Fruit fly (Drosophila melanogaster) whole organism, embryonic: ENCODE data around the gene Nup93-1.

ENCODE experiments used
- CG11723 ChIP-seq: fragments of 200-800 bp; sonication (Bioruptor generic); optimal IDR thresholded peaks from 2 replicates; lab custom pipeline; 2017; ENCODE audit warnings: missing biosample characterization, mild to moderate bottlenecking, missing genetic modification characterization
- CG12299 ChIP-seq: fragments of 200-800 bp; sonication (Bioruptor generic); optimal IDR thresholded peaks from 2 replicates; lab custom pipeline; 2018; ENCODE audit warnings: missing biosample characterization, mild to moderate bottlenecking, missing genetic modification characterization
- CG1233 ChIP-seq: fragments of 200-800 bp; sonication (Bioruptor generic); optimal IDR thresholded peaks from 4 replicates; lab custom pipeline; 2018; ENCODE audit warnings: missing biosample characterization, mild to moderate bottlenecking, missing genetic modification characterization
- CG13424 ChIP-seq: fragments of 200-800 bp; sonication (Bioruptor generic); optimal IDR thresholded peaks from 2 replicates; lab custom pipeline; 2019; ENCODE audit warnings: missing biosample characterization, mild to moderate bottlenecking, missing genetic modification characterization, moderate library complexity
- CG14014 ChIP-seq: fragments of 200-800 bp; sonication (Bioruptor generic); IDR thresholded peaks from 2 replicates; pipeline ENCODE4 v1.3.6; 2022; ENCODE audit warnings: missing biosample characterization, missing genetic modification characterization
- CG14441 ChIP-seq: fragments of 200-800 bp; sonication (Bioruptor generic); IDR thresholded peaks from 2 replicates; pipeline ENCODE4 v1.3.6; 2022; ENCODE audit warnings: missing biosample characterization, missing genetic modification characterization
- CG15696 ChIP-seq: fragments of 200-800 bp; sonication (Bioruptor generic); optimal IDR thresholded peaks from 2 replicates; lab custom pipeline; 2019; ENCODE audit warnings: missing biosample characterization, mild to moderate bottlenecking, missing genetic modification characterization, moderate library complexity
- CG17361 ChIP-seq: fragments of 200-800 bp; sonication (Bioruptor generic); IDR thresholded peaks from 3 replicates; pipeline ENCODE4 v1.3.6; 2022; ENCODE audit warnings: missing biosample characterization, missing genetic modification characterization
- CG1792 ChIP-seq: fragments of 200-800 bp; sonication (Bioruptor generic); optimal IDR thresholded peaks from 2 replicates; lab custom pipeline; 2016; ENCODE audit warnings: missing biosample characterization, missing genetic modification characterization
- CG31224 ChIP-seq: fragments of 200-800 bp; sonication (Bioruptor generic); IDR thresholded peaks from 2 replicates; pipeline ENCODE4 v1.3.6; 2022; ENCODE audit warnings: missing biosample characterization, missing genetic modification characterization
- CG31388 ChIP-seq: fragments of 200-800 bp; sonication (Bioruptor generic); optimal IDR thresholded peaks from 2 replicates; lab custom pipeline; 2016; ENCODE audit warnings: missing biosample characterization, missing genetic modification characterization
- CG31441 ChIP-seq: fragments of 200-800 bp; sonication (Bioruptor generic); IDR thresholded peaks from 2 replicates; pipeline ENCODE4 v1.3.6; 2022; ENCODE audit warnings: missing biosample characterization, missing genetic modification characterization
- CG32532 ChIP-seq: fragments of 200-800 bp; sonication (Bioruptor generic); IDR thresholded peaks from 2 replicates; pipeline ENCODE4 v1.3.6; 2022; ENCODE audit warnings: missing biosample characterization, missing genetic modification characterization
- CG32767 ChIP-seq: fragments of 200-800 bp; sonication (Bioruptor generic); IDR thresholded peaks from 2 replicates; pipeline ENCODE4 v1.3.6; 2022; ENCODE audit warnings: missing biosample characterization, missing genetic modification characterization
- CG42726 ChIP-seq: fragments of 200-800 bp; sonication (Bioruptor generic); IDR thresholded peaks from 2 replicates; pipeline ENCODE4 v1.3.6; 2022; ENCODE audit warnings: missing biosample characterization, missing genetic modification characterization; ENCODE audit not compliant: partially characterized antibody
- CG4424 ChIP-seq: fragments of 200-800 bp; sonication (Bioruptor generic); optimal IDR thresholded peaks from 3 replicates; lab custom pipeline; 2016; ENCODE audit warnings: missing biosample characterization, missing genetic modification characterization
- CG4854 ChIP-seq: fragments of 200-800 bp; sonication (Bioruptor generic); optimal IDR thresholded peaks from 2 replicates; lab custom pipeline; 2016; ENCODE audit warnings: missing biosample characterization, missing genetic modification characterization, inconsistent platforms
- CG7786 ChIP-seq: fragments of 200-800 bp; sonication (Bioruptor generic); optimal IDR thresholded peaks from 2 replicates; lab custom pipeline; 2016; ENCODE audit warnings: missing biosample characterization, missing genetic modification characterization
- CG7928 ChIP-seq: fragments of 200-800 bp; sonication (Bioruptor generic); optimal IDR thresholded peaks from 2 replicates; lab custom pipeline; 2017; ENCODE audit warnings: missing biosample characterization, mild to moderate bottlenecking, missing genetic modification characterization
- CG8281 ChIP-seq: fragments of 200-800 bp; sonication (Bioruptor generic); optimal IDR thresholded peaks from 2 replicates; lab custom pipeline; 2018; ENCODE audit warnings: missing biosample characterization, mild to moderate bottlenecking, missing genetic modification characterization, moderate library complexity
- CG8388 ChIP-seq: fragments of 200-800 bp; sonication (Bioruptor generic); optimal IDR thresholded peaks from 2 replicates; lab custom pipeline; 2019; ENCODE audit warnings: missing biosample characterization, mild to moderate bottlenecking, missing genetic modification characterization, moderate library complexity
- CG8944 ChIP-seq: fragments of 200-800 bp; sonication (Bioruptor generic); optimal IDR thresholded peaks from 3 replicates; lab custom pipeline; 2016; ENCODE audit warnings: missing biosample characterization, missing genetic modification characterization
- D19B ChIP-seq: fragments of 200-800 bp; sonication (Bioruptor generic); optimal IDR thresholded peaks from 2 replicates; lab custom pipeline; 2017; ENCODE audit warnings: missing biosample characterization, mild to moderate bottlenecking, missing genetic modification characterization
- Dbx ChIP-seq: fragments of 200-800 bp; sonication (Bioruptor generic); IDR thresholded peaks from 3 replicates; pipeline ENCODE4 v1.3.6; 2022; ENCODE audit warnings: missing biosample characterization, missing genetic modification characterization
- Dek ChIP-seq: fragments of 200-800 bp; sonication (Bioruptor generic); optimal IDR thresholded peaks from 3 replicates; lab custom pipeline; 2019; ENCODE audit warnings: missing biosample characterization, mild to moderate bottlenecking, missing genetic modification characterization, moderate library complexity
- Fer1 ChIP-seq: fragments of 200-800 bp; sonication (Bioruptor generic); optimal IDR thresholded peaks from 2 replicates; lab custom pipeline; 2017; ENCODE audit warnings: missing biosample characterization, mild to moderate bottlenecking, missing genetic modification characterization
- Fer2 ChIP-seq: fragments of 200-800 bp; sonication (Bioruptor generic); optimal IDR thresholded peaks from 2 replicates; lab custom pipeline; 2018; ENCODE audit warnings: missing biosample characterization, mild to moderate bottlenecking, missing genetic modification characterization, moderate library complexity
- Fer3 ChIP-seq: fragments of 200-800 bp; sonication (Bioruptor generic); optimal IDR thresholded peaks from 2 replicates; lab custom pipeline; 2018; ENCODE audit warnings: missing biosample characterization, mild to moderate bottlenecking, missing genetic modification characterization, moderate library complexity
- Gug ChIP-seq: fragments of 200-800 bp; sonication (Bioruptor generic); IDR thresholded peaks from 4 replicates; pipeline ENCODE4 v1.3.6; 2022; ENCODE audit warnings: missing biosample characterization, missing genetic modification characterization
- Hmx ChIP-seq: fragments of 200-800 bp; sonication (Bioruptor generic); optimal IDR thresholded peaks from 2 replicates; lab custom pipeline; 2016; ENCODE audit warnings: missing biosample characterization, missing genetic modification characterization
- Opbp ChIP-seq: fragments of 200-800 bp; sonication (Bioruptor generic); IDR thresholded peaks from 3 replicates; pipeline ENCODE4 v1.3.6; 2022; ENCODE audit warnings: missing biosample characterization, missing genetic modification characterization; ENCODE audit not compliant: partially characterized antibody
- al ChIP-seq: fragments of 200-800 bp; sonication (Bioruptor generic); IDR thresholded peaks from 2 replicates; pipeline ENCODE4 v1.3.6; 2022; ENCODE audit warnings: missing biosample characterization, missing genetic modification characterization
- ap ChIP-seq: fragments of 200-800 bp; sonication (Bioruptor generic); IDR thresholded peaks from 2 replicates; pipeline ENCODE4 v1.3.6; 2022; ENCODE audit warnings: missing biosample characterization, missing genetic modification characterization
- bab2 ChIP-seq: fragments of 200-800 bp; sonication (Bioruptor generic); optimal IDR thresholded peaks from 2 replicates; lab custom pipeline; 2016; ENCODE audit warnings: missing biosample characterization, missing genetic modification characterization
- cad ChIP-seq: fragments of >200 bp; optimal IDR thresholded peaks from 2 replicates; lab custom pipeline; 2017; ENCODE audit warnings: missing biosample characterization, missing genetic modification characterization
- dan ChIP-seq: fragments of 200-800 bp; sonication (Bioruptor generic); IDR thresholded peaks from 2 replicates; pipeline ENCODE4 v1.3.6; 2022; ENCODE audit warnings: missing biosample characterization, missing genetic modification characterization
- dmrt11E ChIP-seq: fragments of 200-800 bp; sonication (Bioruptor generic); optimal IDR thresholded peaks from 3 replicates; lab custom pipeline; 2018; ENCODE audit warnings: missing biosample characterization, mild to moderate bottlenecking, missing genetic modification characterization, moderate library complexity
- en ChIP-seq: fragments of 200-800 bp; sonication (Bioruptor generic); optimal IDR thresholded peaks from 2 replicates; lab custom pipeline; 2016; ENCODE audit warnings: missing biosample characterization, missing genetic modification characterization
- ewg ChIP-seq: fragments of 200-800 bp; sonication (Bioruptor generic); optimal IDR thresholded peaks from 3 replicates; lab custom pipeline; 2017; ENCODE audit warnings: mild to moderate bottlenecking, missing biosample characterization, missing genetic modification reagents, missing genetic modification characterization
- gfzf ChIP-seq: fragments of 200-800 bp; sonication (Bioruptor generic); optimal IDR thresholded peaks from 2 replicates; lab custom pipeline; 2016; ENCODE audit warnings: missing biosample characterization, mild to moderate bottlenecking, missing genetic modification characterization, moderate library complexity
- hb ChIP-seq: fragments of 200-800 bp; sonication (Bioruptor generic); IDR thresholded peaks from 3 replicates; pipeline ENCODE4 v1.3.6; 2022; ENCODE audit warnings: missing biosample characterization, missing genetic modification characterization; ENCODE audit not compliant: partially characterized antibody
- her ChIP-seq: fragments of 200-800 bp; sonication (Bioruptor generic); optimal IDR thresholded peaks from 2 replicates; lab custom pipeline; 2016; ENCODE audit warnings: missing biosample characterization, missing genetic modification characterization
- lmd ChIP-seq: fragments of 200-800 bp; sonication (Bioruptor generic); IDR thresholded peaks from 2 replicates; pipeline ENCODE4 v1.3.6; 2022; ENCODE audit warnings: missing biosample characterization, missing genetic modification characterization
- nerfin-1 ChIP-seq: fragments of 200-800 bp; sonication (Bioruptor generic); optimal IDR thresholded peaks from 3 replicates; lab custom pipeline; 2019; ENCODE audit warnings: missing biosample characterization, mild to moderate bottlenecking, missing genetic modification characterization, moderate library complexity
- nom ChIP-seq: fragments of 200-800 bp; sonication (Bioruptor generic); optimal IDR thresholded peaks from 2 replicates; lab custom pipeline; 2017; ENCODE audit warnings: missing biosample characterization, missing genetic modification characterization, mild to moderate bottlenecking, moderate library complexity, missing genetic modification reagents
- pb ChIP-seq: fragments of 200-800 bp; sonication (Bioruptor generic); optimal IDR thresholded peaks from 3 replicates; lab custom pipeline; 2016; ENCODE audit warnings: missing biosample characterization, missing genetic modification characterization
- peb ChIP-seq: fragments of 200-800 bp; sonication (Bioruptor generic); IDR thresholded peaks from 2 replicates; pipeline ENCODE4 v1.3.6; 2022; ENCODE audit warnings: missing biosample characterization, missing genetic modification characterization
- ranshi ChIP-seq: fragments of 200-800 bp; sonication (Bioruptor generic); IDR thresholded peaks from 2 replicates; pipeline ENCODE4 v1.3.6; 2022; ENCODE audit warnings: missing biosample characterization, missing genetic modification characterization
- sug ChIP-seq: fragments of 200-800 bp; optimal IDR thresholded peaks from 2 replicates; lab custom pipeline; 2019; ENCODE audit warnings: missing biosample characterization, mild to moderate bottlenecking, missing genetic modification characterization, moderate library complexity
- tin ChIP-seq: fragments of 200-800 bp; sonication (Bioruptor generic); optimal IDR thresholded peaks from 3 replicates; lab custom pipeline; 2016; ENCODE audit warnings: missing biosample characterization, missing genetic modification characterization
- tx ChIP-seq: fragments of 200-800 bp; sonication (Bioruptor generic); optimal IDR thresholded peaks from 2 replicates; lab custom pipeline; 2016; ENCODE audit warnings: missing biosample characterization, missing genetic modification characterization

Nup93-1 gene

dm6 chrX:13838892-13839291 lies 16.3 kb downstream of the Nup93-1 start (continued):
- TF ChIP-seq CG13424 (tag; lab: Kevin White, UChicago): peak; percentile 69
- no peak for TF ChIP-seq CG12299
- peak; percentile 73 for TF ChIP-seq CG8388 (GFP tag; lab: Kevin White, UChicago)
- TF ChIP-seq CG17361 (GFP tag; lab: Robert Waterston, UW): peak; percentile 64
- TF ChIP-seq sug (tag; lab: Kevin White, UChicago): no peak
- peak; percentile 40 for TF ChIP-seq en (GFP tag; lab: Kevin White, UChicago)
- TF ChIP-seq hb (GFP tag; lab: Robert Waterston, UW): no peak
- TF ChIP-seq Fer3 (tag; lab: Kevin White, UChicago): peak; percentile 51
- TF ChIP-seq CG32767 (GFP tag; lab: Robert Waterston, UW): peak; percentile 41; the same call in 1 of the 2 replicates
- TF ChIP-seq CG15696: peak; percentile 42
- TF ChIP-seq dan (GFP tag; lab: Robert Waterston, UW): peak; percentile 44; the same call in 1 of the 2 replicates
- TF ChIP-seq Dbx (GFP tag; lab: Robert Waterston, UW): peak; percentile 39; the same call in 2 of the 3 replicates
- TF ChIP-seq CG1792 (GFP tag; lab: Kevin White, UChicago): peak; percentile 65
- peak; percentile 50; the same call in 1 of the 2 replicates for TF ChIP-seq peb
- TF ChIP-seq gfzf: no peak
- TF ChIP-seq nerfin-1 (tag; lab: Kevin White, UChicago): peak; percentile 53
- peak; percentile 66 for TF ChIP-seq nom (GFP tag; lab: Kevin White, UChicago)
- TF ChIP-seq CG42726: no peak
- peak; percentile 84 for TF ChIP-seq CG7786
- TF ChIP-seq pb: peak; percentile 8
- no peak for TF ChIP-seq cad (GFP tag; lab: Kevin White, UChicago)
- no peak for TF ChIP-seq Fer2 (tag; lab: Kevin White, UChicago)
- peak; percentile 56 for TF ChIP-seq CG11723
- peak; percentile 76 for TF ChIP-seq CG4424 (GFP tag; lab: Kevin White, UChicago)
- peak; percentile 65 for TF ChIP-seq CG4854 (GFP tag; lab: Kevin White, UChicago)
- peak; percentile 47 for TF ChIP-seq CG8281 (tag; lab: Kevin White, UChicago)
- peak; percentile 52 for TF ChIP-seq Fer1 (GFP tag; lab: Kevin White, UChicago)
- TF ChIP-seq Dek (tag; lab: Kevin White, UChicago): peak; percentile 54
- peak; percentile 23 for TF ChIP-seq CG31388 (GFP tag; lab: Kevin White, UChicago)
- peak; percentile 39; the same call in 1 of the 2 replicates for TF ChIP-seq CG31224
- TF ChIP-seq ranshi (GFP tag; lab: Robert Waterston, UW): peak; percentile 60; the same call in 1 of the 2 replicates
- peak; percentile 67; the same call in 1 of the 2 replicates for TF ChIP-seq CG14014 (GFP tag; lab: Robert Waterston, UW)
- TF ChIP-seq tx: peak; percentile 38
- peak; percentile 41 for TF ChIP-seq dmrt11E (tag; lab: Kevin White, UChicago)
- TF ChIP-seq her: peak; percentile 49
- TF ChIP-seq CG1233: peak; percentile 41
- TF ChIP-seq ewg (GFP tag; lab: Kevin White, UChicago): peak; percentile 76
- TF ChIP-seq CG7928: peak; percentile 17
- peak; percentile 59 for TF ChIP-seq al (GFP tag; lab: Robert Waterston, UW)
- peak; percentile 71; the same call in 3 of the 4 replicates for TF ChIP-seq Gug (GFP tag; lab: Robert Waterston, UW)
- peak; percentile 77 for TF ChIP-seq lmd
- no peak for TF ChIP-seq Opbp
- TF ChIP-seq tin (GFP tag; lab: Kevin White, UChicago): peak; percentile 39
- TF ChIP-seq ap: peak; percentile 65
- peak; percentile 59 for TF ChIP-seq Hmx
- peak; percentile 78 for TF ChIP-seq CG14441 (GFP tag; lab: Robert Waterston, UW)
- TF ChIP-seq CG8944 (GFP tag; lab: Kevin White, UChicago): peak; percentile 72
- TF ChIP-seq CG31441 (GFP tag; lab: Robert Waterston, UW): peak; percentile 79
- TF ChIP-seq D19B (GFP tag; lab: Kevin White, UChicago): peak; percentile 53
- TF ChIP-seq CG32532 (GFP tag; lab: Robert Waterston, UW): peak; percentile 65
- peak; percentile 76 for TF ChIP-seq bab2 (GFP tag; lab: Kevin White, UChicago)
